Worm (Caenorhabditis elegans) whole organism, L2 larva: ENCODE data around the gene exos-1.
A peak's percentile ranks its signal among the peaks of the same experiment; 100 is the strongest.

Experiments used
- C34F6.9 ChIP-seq: fragments of 150-350 bp; optimal IDR thresholded peaks from 2 replicates; lab custom pipeline; 2014; ENCODE audit warnings: missing biosample characterization, missing genetic modification characterization
- R02D3.7 ChIP-seq: fragments of 150-350 bp; optimal IDR thresholded peaks from 2 replicates; lab custom pipeline; 2014; ENCODE audit warnings: missing biosample characterization, missing genetic modification characterization
- Y55F3AM.14 ChIP-seq: fragments of 200-800 bp; sonication (Bioruptor generic); optimal IDR thresholded peaks from 2 replicates; lab custom pipeline; 2018; ENCODE audit warnings: mild to moderate bottlenecking, missing genetic modification characterization, missing compliant biosample characterization
- ZK546.5 ChIP-seq: sonication (generic microtip); optimal IDR thresholded peaks from 2 replicates; lab custom pipeline; 2017; ENCODE audit warnings: missing biosample characterization, missing genetic modification characterization
- alr-1 ChIP-seq: fragments of 150-350 bp; optimal IDR thresholded peaks from 2 replicates; lab custom pipeline; 2014; ENCODE audit warnings: missing biosample characterization, missing genetic modification characterization
- ama-1 ChIP-seq: fragments of 150-350 bp; optimal IDR thresholded peaks from 2 replicates; lab custom pipeline; 2018; ENCODE audit warnings: inconsistent platforms
- blmp-1 ChIP-seq: sonication (generic microtip); optimal IDR thresholded peaks from 2 replicates; lab custom pipeline; 2017; ENCODE audit warnings: missing genetic modification characterization, mild to moderate bottlenecking, missing compliant biosample characterization, antibody characterized with exemption, moderate library complexity; ENCODE audit not compliant: insufficient read depth
- ceh-16 ChIP-seq: fragments of 150-350 bp; optimal IDR thresholded peaks from 2 replicates; lab custom pipeline; 2014; ENCODE audit warnings: missing biosample characterization, missing genetic modification characterization
- ceh-82 ChIP-seq: fragments of 150-350 bp; optimal IDR thresholded peaks from 2 replicates; lab custom pipeline; 2014; ENCODE audit warnings: missing biosample characterization, missing genetic modification characterization
- crh-2 ChIP-seq: sonication (generic microtip); optimal IDR thresholded peaks from 2 replicates; lab custom pipeline; 2017; ENCODE audit warnings: missing biosample characterization, missing genetic modification characterization
- dmd-4 ChIP-seq: sonication (generic microtip); optimal IDR thresholded peaks from 2 replicates; lab custom pipeline; 2017; ENCODE audit warnings: missing biosample characterization, missing genetic modification characterization
- fos-1 ChIP-seq: fragments of 150-350 bp; optimal IDR thresholded peaks from 2 replicates; lab custom pipeline; 2014; ENCODE audit warnings: missing biosample characterization, missing genetic modification characterization
- gmeb-1 ChIP-seq: fragments of 150-350 bp; optimal IDR thresholded peaks from 2 replicates; lab custom pipeline; 2014; ENCODE audit warnings: missing biosample characterization, missing genetic modification characterization
- lin-13 ChIP-seq: fragments of 150-350 bp; optimal IDR thresholded peaks from 2 replicates; lab custom pipeline; 2014; ENCODE audit warnings: missing biosample characterization, missing genetic modification reagents, missing genetic modification characterization
- lsy-2 ChIP-seq, 2 experiments: fragments of 150-350 bp in 1 of 2; sonication (generic microtip) in 1 of 2; optimal IDR thresholded peaks; 2 replicates each; lab custom pipeline; 2014 to 2017; ENCODE audit warnings: missing biosample characterization in 2 of 2, missing genetic modification characterization in 2 of 2
- nhr-11 ChIP-seq: fragments of 150-350 bp; optimal IDR thresholded peaks from 2 replicates; lab custom pipeline; 2014; ENCODE audit warnings: missing biosample characterization, missing genetic modification characterization
- nhr-129 ChIP-seq: fragments of 150-350 bp; optimal IDR thresholded peaks from 2 replicates; lab custom pipeline; 2014; ENCODE audit warnings: missing biosample characterization, missing genetic modification characterization
- nhr-21 ChIP-seq: fragments of 150-350 bp; optimal IDR thresholded peaks from 2 replicates; lab custom pipeline; 2014; ENCODE audit warnings: missing biosample characterization, missing genetic modification characterization
- nhr-237 ChIP-seq: fragments of 150-350 bp; optimal IDR thresholded peaks from 2 replicates; lab custom pipeline; 2014; ENCODE audit warnings: missing biosample characterization, missing genetic modification characterization
- nhr-25 ChIP-seq: fragments of 150-350 bp; sonication (generic microtip); optimal IDR thresholded peaks from 3 replicates; lab custom pipeline; 2014; ENCODE audit warnings: missing biosample characterization, missing genetic modification characterization
- nhr-6 ChIP-seq: fragments of 150-350 bp; optimal IDR thresholded peaks from 2 replicates; lab custom pipeline; 2014; ENCODE audit warnings: missing biosample characterization, missing genetic modification characterization
- nhr-77 ChIP-seq: fragments of 150-350 bp; optimal IDR thresholded peaks from 2 replicates; lab custom pipeline; 2014; ENCODE audit warnings: missing biosample characterization, missing genetic modification characterization
- sem-4 ChIP-seq: fragments of 150-350 bp; optimal IDR thresholded peaks from 2 replicates; lab custom pipeline; 2014; ENCODE audit warnings: missing biosample characterization, missing genetic modification reagents, missing genetic modification characterization
- sma-3 ChIP-seq: sonication (generic microtip); optimal IDR thresholded peaks from 2 replicates; lab custom pipeline; 2016; ENCODE audit warnings: missing genetic modification reagents, missing genetic modification characterization, missing compliant biosample characterization
- sma-9 ChIP-seq, 2 experiments: fragments of 150-350 bp in 1 of 2; sonication (generic microtip) in 1 of 2; optimal IDR thresholded peaks; 2 replicates each; lab custom pipeline; 2014 to 2016; ENCODE audit warnings: missing genetic modification characterization in 2 of 2, mild to moderate bottlenecking in 1 of 2, missing biosample characterization in 1 of 2, missing compliant biosample characterization in 1 of 2, missing genetic modification reagents in 1 of 2, moderate library complexity in 1 of 2
- unc-55 ChIP-seq: fragments of 150-350 bp; sonication (generic microtip); optimal IDR thresholded peaks from 3 replicates; lab custom pipeline; 2014; ENCODE audit warnings: missing biosample characterization, missing genetic modification reagents, missing genetic modification characterization
- unc-62 ChIP-seq: fragments of 150-350 bp; optimal IDR thresholded peaks from 2 replicates; lab custom pipeline; 2014; ENCODE audit warnings: missing biosample characterization, missing genetic modification reagents, missing genetic modification characterization
- ztf-4 ChIP-seq: fragments of 150-350 bp; optimal IDR thresholded peaks from 2 replicates; lab custom pipeline; 2014; ENCODE audit warnings: missing biosample characterization, missing genetic modification characterization

The exos-1 gene

ce11 chrIII:10969644-10970043 lies 39.2 kb upstream of the exos-1 start, which contains the start of gene dhc-4:
dhc-4 (plus strand) TSS chrIII:10969944.
- TF ChIP-seq sma-9 (GFP tag; optimal IDR thresholded peaks at IDR 0.05; lab: Kevin White, UChicago) (no peak), sma-9 (tag; optimal IDR thresholded peaks at IDR 0.05; lab: Kevin White, UChicago) (no peak), Y55F3AM.14 (GFP tag; lab: Kevin White, UChicago) (no peak), R02D3.7 (tag; lab: Kevin White, UChicago) (no peak), nhr-237 (tag; lab: Kevin White, UChicago) (no peak), fos-1 (tag; lab: Kevin White, UChicago) (no peak), ZK546.5 (tag; lab: Kevin White, UChicago) (no peak)

DNA sequence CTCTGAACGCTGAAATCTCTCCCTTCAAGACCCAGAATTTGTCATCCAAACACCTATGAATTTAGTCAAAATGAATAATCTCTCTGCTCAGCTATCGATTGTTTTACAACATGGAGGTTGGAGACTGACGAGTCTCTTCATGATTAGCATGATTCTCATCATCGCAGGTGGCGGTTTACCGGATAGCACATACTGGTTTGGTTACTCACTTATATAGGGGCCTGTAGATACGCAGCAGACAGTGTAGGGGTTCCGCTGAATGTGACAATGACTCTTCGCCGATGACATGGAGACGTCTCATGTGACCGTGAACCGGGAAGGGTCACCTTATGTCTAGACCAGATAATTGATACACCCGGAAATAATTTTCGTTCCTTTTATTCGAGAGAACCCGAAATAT lies 32.3 kb upstream of the exos-1 start:
- TF ChIP-seq unc-62 (no peak), nhr-11 (tag; lab: Kevin White, UChicago) (no peak), ztf-4 (tag; lab: Kevin White, UChicago) (no peak), sem-4 (tag; lab: Kevin White, UChicago) (no peak), lsy-2 (tag; optimal IDR thresholded peaks at IDR 0.05; lab: Kevin White, UChicago) (no peak), unc-55 (no peak)

- TF ChIP-seq ceh-82 (tag; lab: Kevin White, UChicago): no peak
- no peak for TF ChIP-seq nhr-6 (tag; lab: Kevin White, UChicago)
- no peak for TF ChIP-seq nhr-77
- TF ChIP-seq lin-13 (GFP tag; lab: Kevin White, UChicago): no peak
- TF ChIP-seq fos-1 (tag; lab: Kevin White, UChicago): no peak
- no peak for TF ChIP-seq ZK546.5 (tag; lab: Kevin White, UChicago)
- TF ChIP-seq R02D3.7 (tag; lab: Kevin White, UChicago): no peak
- TF ChIP-seq unc-55: no peak
- TF ChIP-seq alr-1 (tag; lab: Kevin White, UChicago): no peak
- TF ChIP-seq C34F6.9 (tag; lab: Kevin White, UChicago): no peak
- no peak for TF ChIP-seq crh-2
- no peak for TF ChIP-seq dmd-4 (tag; lab: Kevin White, UChicago)
Observed at ce11 chrIII:10981555-10981954, 27.3 kb upstream of the exos-1 start.

ce11 chrIII:10983153-10983552 lies 25.7 kb upstream of the exos-1 start, which contains the start of gene col-92:
col-92 (minus strand) TSS chrIII:10983253.
- no peak for TF ChIP-seq sma-3 (GFP tag; lab: Kevin White, UChicago)
- no peak for TF ChIP-seq ztf-4 (tag; lab: Kevin White, UChicago)
- TF ChIP-seq nhr-6 (tag; lab: Kevin White, UChicago): no peak
- no peak for TF ChIP-seq ceh-16 (tag; lab: Kevin White, UChicago)
- TF ChIP-seq sma-9 (GFP tag; optimal IDR thresholded peaks at IDR 0.05; lab: Kevin White, UChicago): no peak
- no peak for TF ChIP-seq sma-9 (tag; optimal IDR thresholded peaks at IDR 0.05; lab: Kevin White, UChicago)
- no peak for TF ChIP-seq gmeb-1
- no peak for TF ChIP-seq nhr-237 (tag; lab: Kevin White, UChicago)
- no peak for TF ChIP-seq nhr-21 (tag; lab: Kevin White, UChicago)

DNA sequence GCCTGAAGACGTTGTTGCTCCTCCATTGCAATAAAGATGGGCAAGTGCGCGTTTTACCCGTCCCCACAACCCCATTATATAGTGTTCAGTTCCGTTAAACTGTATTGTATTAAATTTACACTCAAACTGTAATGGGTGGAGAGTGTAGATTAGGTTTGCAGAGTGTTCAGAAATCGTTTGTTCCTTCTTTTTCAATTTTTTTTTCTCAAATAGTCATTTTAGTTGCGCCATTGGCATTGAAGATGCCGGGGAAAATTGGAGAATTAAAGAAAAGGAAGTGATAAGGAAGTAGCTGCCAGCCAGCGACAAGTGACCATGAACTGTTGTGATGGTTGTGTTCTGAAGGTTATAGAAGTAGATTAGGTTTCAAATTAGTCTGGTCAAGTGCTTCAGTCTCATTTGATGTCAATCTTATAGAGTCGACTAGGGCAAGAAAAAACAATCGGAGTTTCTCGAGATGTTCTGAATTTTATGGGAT lies 23.2 kb upstream of the exos-1 start, which contains the start of gene col-93:
col-93 (minus strand) TSS at position 51 of the 478 bp plus-strand sequence.
- no peak for TF ChIP-seq ama-1 (lab: Kevin White, UChicago)
- TF ChIP-seq crh-2: no peak
- no peak for TF ChIP-seq ceh-16 (tag; lab: Kevin White, UChicago)
- TF ChIP-seq ZK546.5 (tag; lab: Kevin White, UChicago): no peak
- TF ChIP-seq nhr-25 (tag; lab: Kevin White, UChicago): peak; percentile 21
- TF ChIP-seq nhr-129 (tag; lab: Kevin White, UChicago): no peak
- TF ChIP-seq blmp-1 (tag; lab: Kevin White, UChicago): peak; percentile 24

DNA sequence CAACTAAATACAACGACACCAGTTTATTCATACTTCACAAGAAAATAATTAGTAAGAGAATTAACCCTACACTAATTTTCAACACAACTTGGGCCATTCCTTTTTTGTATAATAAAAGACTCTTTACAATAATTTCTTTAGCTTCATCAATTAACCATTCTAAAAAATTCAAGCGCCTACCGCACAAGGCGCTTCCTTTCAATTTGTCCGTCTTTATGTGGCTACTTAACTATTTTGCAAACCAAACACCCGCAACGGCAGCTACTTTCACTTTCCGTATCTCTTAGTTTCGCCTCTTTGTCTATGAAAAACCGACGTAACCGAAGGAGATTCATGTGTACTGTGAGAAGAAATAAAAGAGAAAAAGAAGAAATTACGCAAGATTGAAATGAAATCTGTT lies 22.4 kb upstream of the exos-1 start:
- peak; percentile 16 for TF ChIP-seq blmp-1 (tag; lab: Kevin White, UChicago)
